Worm (Caenorhabditis elegans): ENCODE results near the gene F58E6.4.

ce11 chrV:9739402-9739801 lies 10.8 kb downstream of the F58E6.4 start, which contains the start of gene marc-1:
- TF ChIP-seq blmp-1 (tag; optimal IDR thresholded peaks at IDR 0.05), result no peak
- no peak for TF ChIP-seq nhr-76 (tag; optimal IDR thresholded peaks at IDR 0.05)
- no peak for TF ChIP-seq ztf-11 (tag; optimal IDR thresholded peaks at IDR 0.05)
- no peak for TF ChIP-seq lsy-2 (tag; optimal IDR thresholded peaks at IDR 0.05)
- no peak for TF ChIP-seq lin-13 (tag; optimal IDR thresholded peaks at IDR 0.05)
- TF ChIP-seq unc-62 (GFP tag; optimal IDR thresholded peaks at IDR 0.05), result no peak
- no peak for TF ChIP-seq elt-1 (tag; optimal IDR thresholded peaks at IDR 0.05; ENCODE audit: borderline replicate concordance, insufficient read depth)
